Worm (Caenorhabditis elegans) whole organism, L4 larva: ENCODE results near the gene sqv-3.

ENCODE experiments used
- F44E2.7 ChIP-seq: fragments of 200-800 bp; sonication (Bioruptor generic); IDR thresholded peaks from 2 replicates; pipeline ENCODE4 v2.1.2; 2022; ENCODE audit warnings: missing genetic modification characterization, missing compliant biosample characterization
- T20F7.1 ChIP-seq: fragments of 200-800 bp; sonication (Bioruptor generic); optimal IDR thresholded peaks from 2 replicates; lab custom pipeline; 2018; ENCODE audit warnings: mild to moderate bottlenecking, missing genetic modification characterization, missing compliant biosample characterization
- T26A8.4 ChIP-seq: fragments of 200-800 bp; sonication (Bioruptor generic); IDR thresholded peaks from 2 replicates; pipeline ENCODE4 v1.3.6; 2022; ENCODE audit warnings: missing genetic modification characterization, missing compliant biosample characterization
- Y48G9A.11 ChIP-seq: fragments of 200-800 bp; sonication (Bioruptor generic); IDR thresholded peaks from 2 replicates; pipeline ENCODE4 v1.3.6; 2022; ENCODE audit warnings: missing genetic modification reagents, missing genetic modification characterization, missing compliant biosample characterization
- aha-1 ChIP-seq: fragments of 150-350 bp; peaks from one replicate; lab custom pipeline; 2014; ENCODE audit warnings: missing biosample characterization, missing genetic modification characterization
- aly-2 ChIP-seq: sonication (generic microtip); optimal IDR thresholded peaks from 2 replicates; lab custom pipeline; 2018; ENCODE audit warnings: missing biosample characterization, missing genetic modification characterization
- ama-1 ChIP-seq: fragments of 150-350 bp; optimal IDR thresholded peaks from 2 replicates; lab custom pipeline; 2014; ENCODE audit warnings: inconsistent platforms, mixed read lengths
- ceh-82 ChIP-seq: sonication (generic microtip); optimal IDR thresholded peaks from 2 replicates; lab custom pipeline; 2017; ENCODE audit warnings: missing biosample characterization, missing genetic modification characterization
- ctbp-1 ChIP-seq: fragments of 200-800 bp; sonication (Bioruptor generic); IDR thresholded peaks from 2 replicates; pipeline ENCODE4 v1.3.6; 2022; ENCODE audit warnings: missing genetic modification reagents, missing genetic modification characterization, missing compliant biosample characterization
- daf-16 ChIP-seq, 3 experiments: sonication (generic microtip); optimal IDR thresholded peaks; 2 replicates each; lab custom pipeline; 2016 to 2017; ENCODE audit warnings: missing genetic modification characterization in 3 of 3, missing genetic modification reagents in 3 of 3, mild to moderate bottlenecking in 2 of 3, missing compliant biosample characterization in 2 of 3, missing biosample characterization in 1 of 3, moderate library complexity in 1 of 3
- daf-19 ChIP-seq: fragments of 200-800 bp; sonication (Bioruptor generic); conservative IDR thresholded peaks from 2 replicates; pipeline ENCODE4 v1.3.6; 2022; ENCODE audit warnings: missing genetic modification characterization, missing compliant biosample characterization
- daf-8 ChIP-seq: fragments of 200-800 bp; sonication (Bioruptor generic); IDR thresholded peaks from 2 replicates; pipeline ENCODE4 v1.3.6; 2022; ENCODE audit warnings: missing genetic modification characterization, missing compliant biosample characterization
- dmd-6 ChIP-seq: fragments of 200-800 bp; sonication (Bioruptor generic); IDR thresholded peaks from 2 replicates; pipeline ENCODE4 v1.3.6; 2022; ENCODE audit warnings: missing genetic modification reagents, missing genetic modification characterization, missing compliant biosample characterization
- dmd-8 ChIP-seq: fragments of 200-800 bp; sonication (Bioruptor generic); IDR thresholded peaks from 2 replicates; pipeline ENCODE4 v1.3.6; 2022; ENCODE audit warnings: missing genetic modification characterization, missing compliant biosample characterization
- dmd-9 ChIP-seq: fragments of 200-800 bp; sonication (Bioruptor generic); IDR thresholded peaks from 2 replicates; pipeline ENCODE4 v1.3.6; 2022; ENCODE audit warnings: missing genetic modification reagents, missing genetic modification characterization, missing compliant biosample characterization
- duxl-1 ChIP-seq: sonication (generic microtip); optimal IDR thresholded peaks from 2 replicates; lab custom pipeline; 2016; ENCODE audit warnings: mild to moderate bottlenecking, missing genetic modification characterization, moderate library complexity, missing compliant biosample characterization; ENCODE audit not compliant: poor library complexity
- dve-1 ChIP-seq: sonication (generic microtip); optimal IDR thresholded peaks from 2 replicates; lab custom pipeline; 2017; ENCODE audit warnings: antibody characterized with exemption, mild to moderate bottlenecking, missing genetic modification characterization, missing compliant biosample characterization; ENCODE audit not compliant: insufficient read depth
- egl-43 ChIP-seq: fragments of 200-800 bp; sonication (Bioruptor generic); IDR thresholded peaks from 2 replicates; pipeline ENCODE4 v1.3.6; 2022; ENCODE audit warnings: missing genetic modification reagents, missing genetic modification characterization, missing compliant biosample characterization
- hlh-30 ChIP-seq: sonication (generic microtip); optimal IDR thresholded peaks from 2 replicates; lab custom pipeline; 2017; ENCODE audit warnings: antibody characterized with exemption, mild to moderate bottlenecking, missing genetic modification characterization, missing compliant biosample characterization; ENCODE audit not compliant: insufficient read depth
- lin-1 ChIP-seq: fragments of 200-800 bp; sonication (Bioruptor generic); IDR thresholded peaks from 2 replicates; pipeline ENCODE4 v1.3.6; 2022; ENCODE audit warnings: missing genetic modification reagents, missing genetic modification characterization, missing compliant biosample characterization
- lin-38 ChIP-seq: fragments of 200-800 bp; sonication (Bioruptor generic); IDR thresholded peaks from 2 replicates; pipeline ENCODE4 v1.3.6; 2022; ENCODE audit warnings: missing genetic modification reagents, missing genetic modification characterization, missing compliant biosample characterization
- lsy-2 ChIP-seq, 2 experiments: fragments of 150-350 bp in 1 of 2; sonication (generic microtip) in 1 of 2; optimal IDR thresholded peaks; 2 replicates each; lab custom pipeline; 2014 to 2017; ENCODE audit warnings: missing biosample characterization in 2 of 2, missing genetic modification characterization in 2 of 2
- mdt-29 ChIP-seq: fragments of 200-800 bp; sonication (Bioruptor generic); IDR thresholded peaks from 2 replicates; pipeline ENCODE4 v1.3.6; 2022; ENCODE audit warnings: missing genetic modification reagents, missing genetic modification characterization, missing compliant biosample characterization
- mep-1 ChIP-seq: fragments of 150-350 bp; sonication (generic microtip); optimal IDR thresholded peaks from 3 replicates; lab custom pipeline; 2014; ENCODE audit warnings: missing biosample characterization, missing genetic modification characterization
- mes-2 ChIP-seq: sonication (generic microtip); optimal IDR thresholded peaks from 2 replicates; lab custom pipeline; 2016; ENCODE audit warnings: missing genotype, mild to moderate bottlenecking, missing genetic modification characterization, missing compliant biosample characterization; ENCODE audit not compliant: poor library complexity, severe bottlenecking
- mxl-2 ChIP-seq: fragments of 200-800 bp; sonication (Bioruptor generic); conservative IDR thresholded peaks from 2 replicates; pipeline ENCODE4 v1.3.6; 2022; ENCODE audit warnings: missing genetic modification reagents, missing genetic modification characterization, missing compliant biosample characterization
- nhr-10 ChIP-seq: fragments of 150-350 bp; optimal IDR thresholded peaks from 2 replicates; lab custom pipeline; 2014; ENCODE audit warnings: missing biosample characterization, missing genetic modification characterization
- nhr-102 ChIP-seq: sonication (generic microtip); optimal IDR thresholded peaks from 2 replicates; lab custom pipeline; 2016; ENCODE audit warnings: mild to moderate bottlenecking, missing genetic modification characterization, moderate library complexity, missing compliant biosample characterization
- nhr-28 ChIP-seq: fragments of 150-350 bp; optimal IDR thresholded peaks from 2 replicates; lab custom pipeline; 2014; ENCODE audit warnings: missing biosample characterization, missing genetic modification characterization
- nhr-41 ChIP-seq: fragments of 200-800 bp; sonication (Bioruptor generic); IDR thresholded peaks from 2 replicates; pipeline ENCODE4 v1.3.6; 2022; ENCODE audit warnings: missing genetic modification reagents, missing genetic modification characterization, missing compliant biosample characterization
- nhr-6 ChIP-seq: fragments of 150-350 bp; optimal IDR thresholded peaks from 2 replicates; lab custom pipeline; 2014; ENCODE audit warnings: missing biosample characterization, missing genetic modification characterization
- sdz-12 ChIP-seq: fragments of 200-800 bp; sonication (Bioruptor generic); optimal IDR thresholded peaks from 2 replicates; lab custom pipeline; 2018; ENCODE audit warnings: mild to moderate bottlenecking, missing genetic modification characterization, missing compliant biosample characterization
- unc-62 ChIP-seq, 3 experiments: fragments of 150-350 bp in 1 of 3; sonication (generic microtip); optimal IDR thresholded peaks in 2 of 3; peaks in 1 of 3; 1 replicate in 1 of 3; 2 replicates in 2 of 3; lab custom pipeline; 2014 to 2017; ENCODE audit warnings: missing biosample characterization in 3 of 3, missing genetic modification characterization in 3 of 3, missing genetic modification reagents in 3 of 3, missing genotype in 1 of 3
- zfp-3 ChIP-seq: fragments of 200-800 bp; sonication (Bioruptor generic); conservative IDR thresholded peaks from 2 replicates; pipeline ENCODE4 v1.3.6; 2022; ENCODE audit warnings: missing genetic modification reagents, missing genetic modification characterization, missing compliant biosample characterization
- ztf-7 ChIP-seq: fragments of 150-350 bp; optimal IDR thresholded peaks from 2 replicates; lab custom pipeline; 2014; ENCODE audit warnings: missing biosample characterization, missing genetic modification characterization

The sqv-3 gene

DNA sequence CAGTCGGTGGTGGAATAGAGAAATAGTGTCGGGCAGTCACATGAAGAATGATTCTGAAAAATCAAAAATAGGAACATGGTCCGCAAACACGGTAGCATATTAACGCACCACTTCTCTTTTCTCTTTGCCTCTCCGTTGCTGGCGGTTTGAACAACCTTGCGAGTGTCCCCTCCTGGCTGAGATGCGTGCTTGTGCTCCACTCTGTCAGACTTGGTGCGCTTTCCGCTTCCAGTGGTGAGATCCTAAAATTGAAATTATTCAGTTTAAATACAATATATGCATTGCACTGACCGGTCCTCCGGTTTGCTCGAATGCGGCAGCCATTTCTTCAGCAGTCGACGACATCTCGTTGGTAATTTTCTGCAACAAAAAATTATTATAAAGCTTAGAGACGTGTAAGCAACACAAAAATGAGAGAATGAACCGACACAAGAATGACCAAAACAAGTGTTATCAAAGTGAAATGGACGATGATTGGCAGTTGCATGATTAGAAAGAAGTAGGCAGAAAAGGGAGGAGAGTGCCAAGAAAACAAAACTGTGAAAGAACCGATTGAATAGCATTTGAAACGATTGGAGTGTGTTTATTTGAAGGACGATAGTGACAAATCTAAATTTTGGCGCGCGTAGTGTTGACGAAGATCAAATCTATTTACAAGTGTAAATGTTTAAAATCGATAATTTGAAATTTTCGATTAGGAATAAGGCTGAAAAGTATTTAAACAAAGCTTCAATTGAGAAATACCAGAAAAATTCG is 45.1 kb upstream of the sqv-3 start, which contains the start of gene ZK632.9 (continued):
- peak; percentile 33 for TF ChIP-seq mes-2 (tag; lab: Kevin White, UChicago)
- TF ChIP-seq nhr-28, result peak; percentile 63
- TF ChIP-seq nhr-10 (tag; lab: Kevin White, UChicago), result no peak
- TF ChIP-seq egl-43 (GFP tag; lab: Robert Waterston, UW), result peak; percentile 54
- TF ChIP-seq mdt-29, result no peak
- TF ChIP-seq Y48G9A.11 (GFP tag; lab: Robert Waterston, UW), result no peak
- no peak for TF ChIP-seq sdz-12 (GFP tag; lab: Kevin White, UChicago)
- no peak for TF ChIP-seq dmd-9 (GFP tag; lab: Robert Waterston, UW)
- TF ChIP-seq dmd-6, result peak; percentile 48
- TF ChIP-seq F44E2.7 (GFP tag; lab: Robert Waterston, UW), result no peak
- no peak for TF ChIP-seq nhr-6 (tag; lab: Kevin White, UChicago)
- no peak for TF ChIP-seq duxl-1 (tag; lab: Kevin White, UChicago)

DNA sequence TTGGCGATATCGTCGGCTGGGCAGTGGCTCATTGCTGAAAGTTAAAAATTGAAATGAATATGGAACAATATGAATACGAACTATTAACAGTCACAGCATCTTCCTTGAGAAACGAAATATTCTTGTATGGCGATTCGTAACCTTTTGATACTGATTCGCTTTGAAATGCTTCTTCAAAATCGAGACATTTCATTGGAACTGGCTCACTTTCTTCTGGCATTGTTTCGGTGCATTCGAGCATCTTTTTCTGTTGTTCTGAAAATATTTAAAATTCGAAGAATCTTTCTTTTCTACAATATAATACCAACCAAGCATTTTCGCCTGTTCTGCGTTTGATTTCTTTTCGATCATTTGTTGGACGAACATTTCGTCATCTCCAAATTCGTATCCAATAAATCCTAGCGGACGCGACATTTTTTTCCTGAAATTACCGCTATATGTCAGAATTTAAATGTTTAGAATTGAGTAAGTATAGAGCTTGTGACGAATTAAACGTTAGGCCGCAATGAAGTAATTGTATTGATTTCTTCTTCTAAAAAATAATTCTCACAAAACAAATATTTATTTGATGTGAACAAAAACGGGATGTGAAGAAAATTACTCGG is 44.3 kb upstream of the sqv-3 start, which contains the start of gene lin-52:
lin-52 (minus strand) TSS at position 421 of the 605 bp plus-strand sequence.
- TF ChIP-seq ztf-7 (tag; lab: Kevin White, UChicago) (no peak), zfp-3 (GFP tag; lab: Robert Waterston, UW) (peak; percentile 88), lin-1 (GFP tag; lab: Robert Waterston, UW) (0 out of 2 replicates have a peak, but pooled peaks have one; percentile 30), mep-1 (peak; percentile 13), aly-2 (no peak), dmd-8 (no peak), mxl-2 (GFP tag; lab: Robert Waterston, UW) (0 out of 2 replicates have a peak, but pooled peaks have one; percentile 6), daf-8 (GFP tag; lab: Robert Waterston, UW) (no peak), dve-1 (tag; lab: Kevin White, UChicago) (peak; percentile 22), T20F7.1 (GFP tag; lab: Kevin White, UChicago) (peak; percentile 50), unc-62 (GFP tag; optimal IDR thresholded peaks at IDR 0.05 in 1 of 2; lab: Kevin White, UChicago) (peak in 1 of 2 experiments; percentile 22), unc-62 (tag; optimal IDR thresholded peaks at IDR 0.05; lab: Kevin White, UChicago) (no peak), lin-38 (GFP tag; lab: Robert Waterston, UW) (peak; percentile 22; the same call in 1 of the 2 replicates), daf-19 (GFP tag; lab: Robert Waterston, UW) (peak; percentile 76; the same call in 1 of the 2 replicates), nhr-102 (peak; percentile 50), ctbp-1 (GFP tag; lab: Robert Waterston, UW) (0 out of 2 replicates have a peak, but pooled peaks have one; percentile 17), daf-16 (GFP tag; optimal IDR thresholded peaks at IDR 0.05; lab: Kevin White, UChicago) (no peak), daf-16 (tag; optimal IDR thresholded peaks at IDR 0.05; lab: Kevin White, UChicago) (peak; percentile 14), hlh-30 (tag; lab: Kevin White, UChicago) (peak; percentile 1), mdt-29 (no peak; the same call in 1 of the 2 replicates), ama-1 (peak; percentile 70), ceh-82 (tag; lab: Kevin White, UChicago) (no peak), aha-1 (tag; lab: Kevin White, UChicago) (peak; percentile 91), T26A8.4 (GFP tag; lab: Robert Waterston, UW) (peak; percentile 23; the same call in 1 of the 2 replicates), nhr-41 (0 out of 2 replicates have a peak, but pooled peaks have one; percentile 32), lsy-2 (tag; optimal IDR thresholded peaks at IDR 0.05; lab: Kevin White, UChicago) (peak in 1 of 2 experiments; percentile 12), mes-2 (tag; lab: Kevin White, UChicago) (peak; percentile 21)
- TF ChIP-seq, all 104 proteins: peak for 19
